Worm (Caenorhabditis elegans) whole organism, L1 larva: Measurements from ENCODE around the gene F48E8.8.
A peak's percentile ranks its signal among the peaks of the same experiment; 100 is the strongest.

Experiments
- C16A3.4 ChIP-seq: fragments of 150-350 bp; optimal IDR thresholded peaks from 2 replicates; lab custom pipeline; 2014; ENCODE audit warnings: missing biosample characterization, missing genetic modification characterization
- F16B12.6 ChIP-seq: fragments of 150-350 bp; optimal IDR thresholded peaks from 2 replicates; lab custom pipeline; 2014; ENCODE audit warnings: missing biosample characterization, missing genetic modification characterization
- Y116A8C.19 ChIP-seq: sonication (generic microtip); optimal IDR thresholded peaks from 2 replicates; lab custom pipeline; 2016; ENCODE audit warnings: missing compliant biosample characterization, missing genetic modification characterization, borderline replicate concordance
- alr-1 ChIP-seq: fragments of 200-800 bp; sonication (Bioruptor generic); optimal IDR thresholded peaks from 2 replicates; lab custom pipeline; 2018; ENCODE audit warnings: borderline replicate concordance, mild to moderate bottlenecking, missing genetic modification characterization, missing compliant biosample characterization
- ama-1 ChIP-seq: fragments of 150-350 bp; optimal IDR thresholded peaks from 2 replicates; lab custom pipeline; 2014
- blmp-1 ChIP-seq: fragments of 150-350 bp; optimal IDR thresholded peaks from 2 replicates; lab custom pipeline; 2014; ENCODE audit warnings: missing biosample characterization, missing genetic modification characterization
- ceh-8 ChIP-seq: fragments of 200-800 bp; sonication (Bioruptor generic); optimal IDR thresholded peaks from 2 replicates; lab custom pipeline; 2018; ENCODE audit warnings: mild to moderate bottlenecking, missing genetic modification characterization, moderate library complexity, missing compliant biosample characterization
- ceh-90 ChIP-seq: sonication (generic microtip); optimal IDR thresholded peaks from 2 replicates; lab custom pipeline; 2016; ENCODE audit warnings: missing genetic modification characterization, missing compliant biosample characterization
- dpl-1 ChIP-seq, 3 experiments: fragments of 150-350 bp in 2 of 3; sonication (generic microtip) in 1 of 3; optimal IDR thresholded peaks; 2 replicates each; lab custom pipeline; 2014 to 2017; ENCODE audit warnings: missing biosample characterization in 3 of 3, missing genetic modification characterization in 3 of 3, missing genetic modification reagents in 3 of 3
- dsc-1 ChIP-seq: sonication (generic microtip); optimal IDR thresholded peaks from 2 replicates; lab custom pipeline; 2016; ENCODE audit warnings: mild to moderate bottlenecking, missing genetic modification characterization, missing compliant biosample characterization
- efl-1 ChIP-seq, 4 experiments: fragments of 150-350 bp; optimal IDR thresholded peaks in 3 of 4; peaks in 1 of 4; 1 replicate in 1 of 4; 2 replicates in 3 of 4; lab custom pipeline; 2014; ENCODE audit warnings: missing biosample characterization in 2 of 4, missing genetic modification characterization in 2 of 4, missing genetic modification reagents in 2 of 4
- egl-13 ChIP-seq: sonication (generic microtip); optimal IDR thresholded peaks from 2 replicates; lab custom pipeline; 2016; ENCODE audit warnings: missing genotype, missing genetic modification reagents, missing genetic modification characterization, missing compliant biosample characterization
- elt-2 ChIP-seq: sonication (generic microtip); optimal IDR thresholded peaks from 2 replicates; lab custom pipeline; 2016; ENCODE audit warnings: missing genetic modification characterization, mild to moderate bottlenecking, inconsistent platforms, missing compliant biosample characterization, missing genetic modification reagents
- elt-3 ChIP-seq, 6 experiments: fragments of 150-350 bp in 1 of 6; sonication (generic microtip); optimal IDR thresholded peaks; 2 replicates each; lab custom pipeline; 2017 to 2018; ENCODE audit warnings: missing biosample characterization in 6 of 6, missing genetic modification characterization in 6 of 6, inconsistent platforms in 1 of 6
- fkh-10 ChIP-seq: sonication (generic microtip); optimal IDR thresholded peaks from 2 replicates; lab custom pipeline; 2017; ENCODE audit warnings: missing biosample characterization, missing genetic modification reagents, missing genetic modification characterization
- lin-14 ChIP-seq: fragments of 200-800 bp; sonication (Bioruptor generic); optimal IDR thresholded peaks from 2 replicates; lab custom pipeline; 2018; ENCODE audit warnings: mild to moderate bottlenecking, missing genetic modification characterization, moderate library complexity, missing compliant biosample characterization
- lsy-2 ChIP-seq, 2 experiments: fragments of 150-350 bp; optimal IDR thresholded peaks; 2 replicates each; lab custom pipeline; 2014; ENCODE audit warnings: missing biosample characterization in 2 of 2, missing genetic modification characterization in 2 of 2
- mab-9 ChIP-seq: fragments of 200-800 bp; sonication (Bioruptor generic); IDR thresholded peaks from 2 replicates; pipeline ENCODE4 v1.3.6; 2022; ENCODE audit warnings: missing genetic modification reagents, missing genetic modification characterization, missing compliant biosample characterization
- mdl-1 ChIP-seq, 2 experiments: fragments of 150-350 bp; optimal IDR thresholded peaks; 2 replicates each; lab custom pipeline; 2014 to 2017; ENCODE audit warnings: missing biosample characterization in 2 of 2, missing genetic modification characterization in 2 of 2, inconsistent platforms in 1 of 2
- mep-1 ChIP-seq: fragments of 150-350 bp; optimal IDR thresholded peaks from 2 replicates; lab custom pipeline; 2014; ENCODE audit warnings: missing biosample characterization, missing genetic modification characterization
- nhr-28 ChIP-seq: fragments of 150-350 bp; optimal IDR thresholded peaks from 2 replicates; lab custom pipeline; 2014; ENCODE audit warnings: missing biosample characterization, missing genetic modification characterization
- nhr-71 ChIP-seq: sonication (generic microtip); optimal IDR thresholded peaks from 2 replicates; lab custom pipeline; 2016; ENCODE audit warnings: mild to moderate bottlenecking, missing genetic modification characterization, moderate library complexity, missing compliant biosample characterization
- nhr-77 ChIP-seq: fragments of 150-350 bp; optimal IDR thresholded peaks from 2 replicates; lab custom pipeline; 2014; ENCODE audit warnings: missing biosample characterization, missing genetic modification characterization
- nhr-84 ChIP-seq: sonication (generic microtip); optimal IDR thresholded peaks from 2 replicates; lab custom pipeline; 2017; ENCODE audit warnings: missing biosample characterization, missing genetic modification characterization
- nhr-85 ChIP-seq: sonication (generic microtip); peaks from one replicate; lab custom pipeline; 2016; ENCODE audit warnings: missing genetic modification characterization, inconsistent platforms, missing compliant biosample characterization
- skn-1 ChIP-seq: fragments of 150-350 bp; optimal IDR thresholded peaks from 2 replicates; lab custom pipeline; 2014; ENCODE audit warnings: missing biosample characterization, missing genetic modification characterization
- snpc-4 ChIP-seq: fragments of 150-350 bp; optimal IDR thresholded peaks from 2 replicates; lab custom pipeline; 2014; ENCODE audit warnings: missing biosample characterization, missing genetic modification characterization
- sptf-1 ChIP-seq: fragments of 150-350 bp; optimal IDR thresholded peaks from 2 replicates; lab custom pipeline; 2014; ENCODE audit warnings: missing biosample characterization, missing genetic modification characterization
- swsn-7 ChIP-seq: sonication (generic microtip); optimal IDR thresholded peaks from 2 replicates; lab custom pipeline; 2016; ENCODE audit warnings: missing genetic modification characterization, missing compliant biosample characterization
- tlp-1 ChIP-seq: fragments of 150-350 bp; optimal IDR thresholded peaks from 2 replicates; lab custom pipeline; 2014; ENCODE audit warnings: missing biosample characterization, missing genetic modification characterization
- unc-30 ChIP-seq: sonication (generic microtip); optimal IDR thresholded peaks from 2 replicates; lab custom pipeline; 2017; ENCODE audit warnings: missing biosample characterization, missing genetic modification characterization
- unc-86 ChIP-seq: sonication (generic microtip); optimal IDR thresholded peaks from 2 replicates; lab custom pipeline; 2016; ENCODE audit warnings: missing genetic modification characterization, missing compliant biosample characterization
- zag-1 ChIP-seq: fragments of 150-350 bp; optimal IDR thresholded peaks from 2 replicates; lab custom pipeline; 2014; ENCODE audit warnings: missing biosample characterization, missing genetic modification characterization
- ztf-4 ChIP-seq: fragments of 150-350 bp; optimal IDR thresholded peaks from 2 replicates; lab custom pipeline; 2014; ENCODE audit warnings: missing biosample characterization, missing genetic modification characterization

F48E8.8 gene

DNA sequence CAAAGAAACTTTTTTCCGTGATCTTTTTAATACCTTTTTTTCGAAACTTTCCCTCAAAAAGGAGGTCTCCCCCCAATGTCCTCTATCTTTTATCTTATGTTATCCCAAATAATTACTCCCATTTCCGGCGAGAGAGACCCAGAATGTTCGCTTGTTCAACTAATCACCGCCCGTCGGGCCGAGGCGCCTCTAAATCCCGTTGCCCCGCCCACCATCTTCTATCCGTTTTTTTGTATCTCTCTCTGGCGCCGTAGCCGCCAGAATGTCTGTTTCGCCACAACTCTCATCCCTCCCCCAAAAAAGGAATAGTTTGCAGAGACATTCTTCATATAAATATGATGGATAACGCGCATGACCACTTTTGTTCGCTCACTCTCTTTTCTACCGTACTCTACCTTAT is 23.1 kb upstream of the F48E8.8 start (continued):
- TF ChIP-seq swsn-7 (tag; lab: Kevin White, UChicago) (no peak), snpc-4 (tag; lab: Kevin White, UChicago) (no peak), lsy-2 (tag; optimal IDR thresholded peaks at IDR 0.05; lab: Kevin White, UChicago) (no peak), ceh-90 (tag; lab: Kevin White, UChicago) (no peak), elt-2 (tag; lab: Kevin White, UChicago) (no peak), unc-30 (tag; lab: Kevin White, UChicago) (no peak), ama-1 (lab: Kevin White, UChicago) (no peak), F16B12.6 (tag; lab: Kevin White, UChicago) (no peak), mab-9 (GFP tag; lab: Robert Waterston, UW) (no peak), egl-13 (tag; lab: Kevin White, UChicago) (no peak), nhr-85 (tag; lab: Kevin White, UChicago) (peak; percentile 89), lin-14 (GFP tag; lab: Kevin White, UChicago) (peak; percentile 87), zag-1 (tag; lab: Kevin White, UChicago) (no peak), nhr-84 (tag; lab: Kevin White, UChicago) (no peak)

DNA sequence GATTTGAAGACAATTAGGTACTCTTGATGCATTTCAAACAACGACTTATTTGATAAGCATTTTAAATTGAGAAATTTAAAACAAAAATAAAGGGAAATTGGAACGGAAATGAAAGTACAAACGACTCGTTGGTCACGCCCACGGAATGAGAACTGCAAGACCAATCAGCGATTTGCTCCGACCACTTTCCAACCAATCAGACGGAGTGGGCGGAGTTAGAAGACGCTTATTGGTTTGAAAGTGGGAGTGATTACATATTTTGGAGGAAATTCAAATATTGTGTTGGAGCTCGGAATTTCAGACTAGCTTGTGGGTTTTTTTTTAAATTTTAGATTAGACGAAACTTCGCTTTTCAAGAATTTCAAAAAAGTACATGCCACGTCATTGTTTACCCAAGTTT is 19.5 kb upstream of the F48E8.8 start:
- TF ChIP-seq sptf-1 (tag; lab: Kevin White, UChicago), result no peak
- no peak for TF ChIP-seq efl-1 (optimal IDR thresholded peaks at IDR 0.05; lab: Kevin White, UChicago)
- peak in 1 of 2 experiments; percentile 52 for TF ChIP-seq efl-1 (GFP tag; optimal IDR thresholded peaks at IDR 0.05 in 1 of 2; lab: Kevin White, UChicago)

DNA sequence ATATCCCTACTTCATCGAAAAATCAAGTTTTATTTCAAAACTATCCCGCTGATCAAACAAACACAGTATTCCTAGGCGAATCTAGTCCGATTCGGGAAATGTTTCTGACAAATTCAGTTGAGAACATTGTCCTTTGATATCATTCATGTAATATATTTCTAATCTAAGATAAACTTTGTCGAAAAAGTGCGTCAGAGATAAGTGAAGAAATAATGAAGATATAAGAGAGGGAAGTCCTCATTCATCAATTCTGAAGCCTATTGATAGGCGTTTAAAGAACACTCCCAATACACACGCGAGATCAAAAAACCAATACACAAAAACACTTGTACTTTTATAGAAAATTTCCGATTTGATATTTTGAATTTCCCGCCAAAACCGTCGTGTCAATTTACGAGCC is 15.2 kb upstream of the F48E8.8 start:
- TF ChIP-seq nhr-71, result peak; percentile 39
- TF ChIP-seq snpc-4 (tag; lab: Kevin White, UChicago), result no peak
- no peak for TF ChIP-seq ztf-4 (tag; lab: Kevin White, UChicago)
- no peak for TF ChIP-seq lsy-2 (tag; optimal IDR thresholded peaks at IDR 0.05; lab: Kevin White, UChicago)
- TF ChIP-seq ceh-8 (GFP tag; lab: Kevin White, UChicago), result no peak
- TF ChIP-seq Y116A8C.19 (tag; lab: Kevin White, UChicago), result no peak
- peak in 4 of 6 experiments; percentile 14 to 67 (median 48) for TF ChIP-seq elt-3 (tag; optimal IDR thresholded peaks at IDR 0.05; lab: Kevin White, UChicago)
- no peak for TF ChIP-seq unc-30 (tag; lab: Kevin White, UChicago)
- TF ChIP-seq nhr-85 (tag; lab: Kevin White, UChicago), result peak; percentile 47
- TF ChIP-seq blmp-1 (tag; lab: Kevin White, UChicago), result peak; percentile 33

DNA sequence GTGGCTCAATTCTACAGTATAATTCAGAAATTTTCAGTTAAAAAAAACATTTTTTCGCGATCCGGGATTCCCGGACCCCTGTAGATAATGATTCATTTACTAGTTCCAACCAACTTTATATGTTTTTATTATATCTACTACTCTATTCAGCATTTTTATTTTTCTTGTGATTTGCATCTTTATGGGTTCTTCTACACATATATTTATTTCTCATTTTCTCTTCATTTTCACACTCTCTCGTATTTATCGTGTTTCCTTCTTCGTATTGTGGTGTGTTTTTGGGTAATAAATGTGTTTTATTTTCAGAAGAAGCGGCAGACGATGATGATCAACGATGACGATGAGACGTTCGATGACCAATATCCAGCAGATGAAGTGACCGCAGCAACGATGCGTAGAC is 14.5 kb upstream of the F48E8.8 start, which contains the start of gene F48E8.2:
Gene F48E8.2, plus strand, starts transcription at position 301 of the 400 bp plus-strand sequence.
- TF ChIP-seq mdl-1 (tag; optimal IDR thresholded peaks at IDR 0.05; lab: Kevin White, UChicago), result no peak
- TF ChIP-seq dsc-1 (tag; lab: Kevin White, UChicago), result no peak
- TF ChIP-seq mep-1 (tag; lab: Kevin White, UChicago), result no peak
- TF ChIP-seq fkh-10, result no peak

DNA sequence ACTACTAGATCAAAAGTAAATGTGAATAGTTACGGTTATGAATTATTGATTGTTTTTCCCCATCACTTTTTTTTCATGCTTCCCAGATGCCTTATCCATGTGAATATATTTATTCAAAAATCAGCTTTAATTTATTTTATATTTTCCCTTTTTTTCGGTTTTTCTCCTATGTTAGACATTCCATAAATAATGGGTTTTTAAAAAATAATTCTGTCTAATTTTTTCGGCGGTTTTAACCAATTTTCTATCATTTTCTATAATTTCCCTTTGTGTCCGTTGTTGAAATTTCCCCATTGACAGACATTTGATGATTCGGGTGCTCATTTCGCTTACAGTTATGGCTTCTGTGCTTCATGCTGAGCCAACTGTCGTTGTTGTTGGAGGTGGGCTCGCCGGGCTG is 11.5 kb upstream of the F48E8.8 start, which contains the start of gene F48E8.3:
Gene F48E8.3, plus strand, starts transcription at position 301 of the 400 bp plus-strand sequence.
- TF ChIP-seq nhr-77 (tag; lab: Kevin White, UChicago) (no peak), elt-2 (tag; lab: Kevin White, UChicago) (no peak)
- TF ChIP-seq, all 84 proteins: peak for 0

DNA sequence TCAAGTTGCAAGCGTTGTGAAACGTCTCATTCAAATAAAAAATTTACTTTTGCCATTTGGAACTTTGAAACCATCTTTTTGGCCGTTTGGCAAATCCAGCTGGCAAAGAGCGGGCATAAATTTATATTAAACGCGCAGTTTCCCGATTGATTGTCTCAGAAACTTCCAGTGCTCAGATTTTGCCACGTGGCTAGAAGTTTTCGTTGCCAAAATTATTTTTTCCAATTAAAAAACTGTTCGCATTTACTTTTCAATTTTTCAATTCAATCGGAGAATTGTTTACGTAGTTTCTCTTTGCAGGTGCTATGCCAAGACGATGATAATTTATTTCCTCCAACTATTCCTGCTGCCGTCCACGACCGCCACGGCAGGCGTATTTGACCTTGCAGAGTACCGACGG is 3.7 kb upstream of the F48E8.8 start, which contains the start of gene F48E8.4:
Gene F48E8.4, plus strand, starts transcription at position 301 of the 400 bp plus-strand sequence.
- TF ChIP-seq elt-2 (tag; lab: Kevin White, UChicago) (no peak), efl-1 (optimal IDR thresholded peaks at IDR 0.05; lab: Kevin White, UChicago) (no peak), efl-1 (GFP tag; optimal IDR thresholded peaks at IDR 0.05 in 1 of 2; lab: Kevin White, UChicago) (peak in 1 of 2 experiments; percentile 82)

DNA sequence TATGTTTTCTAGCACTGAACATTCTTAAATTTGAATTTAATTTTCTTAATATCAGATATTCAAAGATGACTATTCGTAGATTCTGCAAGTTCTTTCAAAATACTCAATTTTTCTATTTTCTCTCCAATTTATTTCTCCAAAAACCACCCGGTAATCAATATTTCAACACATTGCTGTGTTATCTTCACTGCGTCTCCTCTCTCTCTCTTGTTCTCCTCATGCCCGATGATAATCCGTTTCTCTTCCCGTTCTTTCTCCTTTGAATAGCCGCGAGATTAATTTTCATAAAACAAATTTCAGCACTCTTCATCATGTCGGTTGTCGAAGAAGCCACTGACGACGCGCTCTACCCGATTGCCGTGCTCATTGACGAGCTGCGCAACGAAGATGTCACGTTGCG is 818 bp upstream of the F48E8.8 start, which contains the start of gene paa-1:
Gene paa-1, plus strand, starts transcription at position 301 of the 400 bp plus-strand sequence.
- TF ChIP-seq C16A3.4 (tag; lab: Kevin White, UChicago) (no peak), dpl-1 (GFP tag; optimal IDR thresholded peaks at IDR 0.05; lab: Kevin White, UChicago) (no peak), efl-1 (optimal IDR thresholded peaks at IDR 0.05; lab: Kevin White, UChicago) (no peak), efl-1 (GFP tag; optimal IDR thresholded peaks at IDR 0.05 in 1 of 2; lab: Kevin White, UChicago) (peak in 1 of 2 experiments; percentile 35), alr-1 (no peak), tlp-1 (tag; lab: Kevin White, UChicago) (no peak), skn-1 (tag; lab: Kevin White, UChicago) (no peak), nhr-28 (no peak), unc-86 (no peak)
